Fruit fly (Drosophila melanogaster) whole organism, larva: ENCODE results near the gene CG13045.

ENCODE experiments used
- noc ChIP-seq: fragments of 200-800 bp; sonication (Bioruptor generic); optimal IDR thresholded peaks from 3 replicates; lab custom pipeline; 2019; ENCODE audit warnings: missing biosample characterization, mild to moderate bottlenecking, missing genetic modification characterization, moderate library complexity

CG13045 gene

dm6 chr3L:16290850-16291249 lies at the start of gene CG13045:
CG13045 (minus strand) TSS chr3L:16290950.
- TF ChIP-seq noc (tag; lab: Kevin White, UChicago), result no peak

DNA sequence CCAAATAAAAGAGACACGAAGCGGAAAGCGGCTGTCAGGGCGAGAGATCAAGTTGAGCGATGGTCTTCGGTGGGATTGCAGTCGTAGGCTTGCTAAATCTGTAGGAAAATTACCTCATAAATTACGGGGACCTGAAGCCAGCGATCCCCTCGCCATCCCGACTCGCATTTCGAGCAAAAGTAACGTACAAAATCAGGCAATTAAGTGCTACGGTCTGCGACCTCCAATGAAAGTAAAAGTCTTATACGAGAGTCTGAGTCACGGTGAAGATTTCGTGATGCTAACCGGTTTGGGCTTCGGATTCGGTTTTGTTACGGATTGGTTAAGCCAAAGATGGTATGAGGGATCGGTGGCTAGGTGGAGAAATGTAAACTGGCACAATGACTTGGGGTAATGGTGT lies 49.1 kb upstream of the CG13045 start:
- TF ChIP-seq noc (tag; lab: Kevin White, UChicago), result no peak

DNA sequence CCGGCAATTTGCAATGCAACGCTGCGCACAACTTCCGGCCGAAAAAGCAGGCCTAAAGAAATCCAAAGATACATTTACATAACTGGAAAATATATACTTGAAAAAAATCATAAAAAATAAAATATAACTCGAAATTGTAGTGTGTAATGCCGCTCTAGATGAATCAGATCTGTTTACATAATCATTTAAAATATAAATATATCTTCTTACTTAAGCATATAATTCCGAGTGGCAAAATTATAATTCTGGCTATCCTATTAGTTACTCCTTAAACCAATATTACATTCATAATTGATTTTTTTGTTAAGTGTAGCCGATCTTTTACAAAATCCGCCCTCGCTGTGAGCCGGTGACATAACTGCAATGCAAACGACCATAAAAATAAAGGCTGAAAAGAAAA lies 48.7 kb upstream of the CG13045 start:
- no peak for TF ChIP-seq noc (tag; lab: Kevin White, UChicago)

DNA sequence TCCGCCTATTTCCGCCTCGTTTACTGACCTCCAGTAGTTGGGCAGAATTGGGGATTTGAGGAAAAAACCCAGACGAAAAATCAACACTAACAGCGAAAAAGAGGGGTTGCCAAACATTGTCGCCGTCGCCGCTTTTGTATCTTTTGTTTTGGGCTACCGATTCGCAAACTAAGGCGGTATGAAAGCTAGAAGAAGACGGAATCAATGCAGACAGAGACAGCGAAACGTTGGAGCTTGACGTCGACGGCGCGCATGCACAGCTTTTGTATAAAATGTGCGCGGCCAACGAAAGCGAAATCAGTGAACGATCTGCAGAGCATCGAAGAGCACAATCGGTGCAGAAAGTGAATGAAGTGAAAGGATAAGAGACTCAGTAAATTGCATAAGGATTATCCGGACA lies 48.0 kb upstream of the CG13045 start, which contains the start of gene CG4998:
Gene CG4998 (plus strand): TSS at position 301 of the 400 bp plus-strand sequence.
- TF ChIP-seq noc (tag; lab: Kevin White, UChicago), result no peak

dm6 chr3L:16337739-16338138 lies 47.0 kb upstream of the CG13045 start:
- no peak for TF ChIP-seq noc (tag; lab: Kevin White, UChicago)

dm6 chr3L:16334876-16335275 lies 44.1 kb upstream of the CG13045 start:
- no peak for TF ChIP-seq noc (tag; lab: Kevin White, UChicago)

dm6 chr3L:16333013-16333412 lies 42.3 kb upstream of the CG13045 start, which contains the start of gene CG13056:
CG13056 (plus strand) TSS chr3L:16333313.
- TF ChIP-seq noc (tag; lab: Kevin White, UChicago), result no peak

DNA sequence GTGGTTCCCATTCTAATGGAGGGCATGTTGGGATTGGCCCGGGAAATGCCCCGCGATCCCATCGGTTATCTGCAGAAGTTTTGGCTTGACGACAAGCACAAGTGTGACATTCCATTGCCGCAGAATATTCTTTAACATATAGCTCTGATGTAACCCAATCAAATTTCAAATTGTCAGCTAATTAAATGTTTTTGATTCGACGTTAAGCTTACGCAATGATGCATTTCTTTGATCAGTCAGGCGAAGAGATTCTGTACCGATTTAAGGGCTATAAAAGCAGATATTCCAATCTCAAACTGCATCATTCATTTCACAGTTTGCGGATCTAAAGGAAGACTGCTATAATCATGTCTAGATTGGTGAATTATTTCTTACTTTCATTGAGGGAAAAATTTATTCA lies 40.9 kb upstream of the CG13045 start, which contains the start of gene retinin:
Gene retinin (plus strand): TSS at position 301 of the 400 bp plus-strand sequence.
- TF ChIP-seq noc (tag; lab: Kevin White, UChicago), result no peak

- no peak for TF ChIP-seq noc (tag; lab: Kevin White, UChicago)
These were observed 40.0 kb upstream of the CG13045 start, which contains the start of gene CG33060 for dm6 chr3L:16330740-16331139. CG33060 (plus strand) TSS chr3L:16331040.

DNA sequence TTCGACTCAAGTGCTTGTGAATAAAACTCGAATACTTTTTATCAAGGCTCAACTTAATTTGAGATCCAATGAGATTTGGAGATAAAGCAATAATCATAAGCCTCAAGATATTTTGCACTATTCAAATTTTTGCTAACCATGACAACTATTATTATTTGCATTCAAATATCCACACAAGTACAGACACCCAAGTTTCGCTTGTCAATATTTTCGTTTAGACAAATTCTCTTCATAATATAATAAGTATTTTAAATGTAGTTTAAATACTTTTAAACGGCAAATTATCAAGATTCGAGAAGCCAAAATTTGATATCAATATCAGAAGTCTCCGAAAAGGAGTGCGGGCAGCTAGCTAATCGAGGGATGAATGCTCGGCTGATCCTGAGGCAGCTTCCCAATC lies 38.7 kb upstream of the CG13045 start, which contains the start of gene CG33061:
Gene CG33061 (plus strand): TSS at position 301 of the 400 bp plus-strand sequence.
- no peak for TF ChIP-seq noc (tag; lab: Kevin White, UChicago)

DNA sequence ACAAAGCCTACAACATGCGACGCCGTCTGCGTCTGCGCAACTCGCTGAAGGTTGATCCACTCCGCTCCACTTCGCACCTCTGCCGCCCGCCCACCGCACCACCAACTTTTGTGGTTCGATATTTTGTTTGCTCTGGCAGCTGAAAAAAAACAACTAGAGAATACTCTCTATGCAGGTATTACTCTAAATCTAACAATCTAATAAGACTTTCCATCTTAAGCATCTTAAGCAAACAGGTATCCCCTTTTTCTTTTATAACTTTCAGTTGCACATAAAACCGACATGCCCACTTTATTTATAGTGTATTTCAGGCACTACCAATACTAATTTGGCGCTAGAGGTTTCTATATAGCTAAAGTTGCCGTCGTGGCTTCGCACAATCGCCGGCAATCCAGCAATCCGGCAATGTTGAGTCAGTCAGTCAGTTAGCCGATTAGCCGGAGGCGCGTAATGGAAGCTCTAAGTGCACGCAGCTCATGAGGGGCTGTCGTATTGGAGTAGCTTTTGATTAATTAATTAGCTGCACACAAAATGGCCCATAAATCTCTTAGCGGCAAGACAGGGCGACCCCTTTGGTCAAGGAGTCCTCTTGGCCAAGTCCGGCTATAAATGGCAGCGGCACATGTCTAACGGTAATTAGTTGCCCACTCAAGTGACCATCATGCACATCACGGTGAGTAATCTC lies 37.6 kb upstream of the CG13045 start, which contains the start of gene CG13058:
Gene CG13058 (plus strand): TSS at position 635 of the 685 bp plus-strand sequence.
- peak; percentile 75 for TF ChIP-seq noc (tag; lab: Kevin White, UChicago)

DNA sequence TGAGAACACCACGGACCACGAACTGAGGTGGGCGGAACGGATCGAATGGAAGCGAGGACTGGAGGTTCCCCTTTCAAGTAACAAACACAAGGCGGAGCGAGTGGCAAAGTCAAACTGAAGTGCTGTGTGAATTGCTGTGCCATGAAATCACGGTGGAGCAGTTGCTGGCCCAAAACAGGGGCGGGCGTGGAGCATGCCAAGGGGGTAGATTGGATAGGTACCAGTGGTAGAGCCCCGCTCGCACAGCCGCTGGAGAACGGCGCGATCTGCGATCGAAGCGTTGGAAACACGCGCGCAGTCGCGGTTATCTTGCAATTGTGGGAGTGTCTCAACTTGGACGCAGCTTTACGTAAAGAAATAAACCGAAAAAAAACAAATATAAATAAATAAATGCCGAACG lies 37.0 kb upstream of the CG13045 start, which contains the start of gene CG13038:
Gene CG13038 (minus strand): TSS at position 118 of the 400 bp plus-strand sequence.
- no peak for TF ChIP-seq noc (tag; lab: Kevin White, UChicago)

DNA sequence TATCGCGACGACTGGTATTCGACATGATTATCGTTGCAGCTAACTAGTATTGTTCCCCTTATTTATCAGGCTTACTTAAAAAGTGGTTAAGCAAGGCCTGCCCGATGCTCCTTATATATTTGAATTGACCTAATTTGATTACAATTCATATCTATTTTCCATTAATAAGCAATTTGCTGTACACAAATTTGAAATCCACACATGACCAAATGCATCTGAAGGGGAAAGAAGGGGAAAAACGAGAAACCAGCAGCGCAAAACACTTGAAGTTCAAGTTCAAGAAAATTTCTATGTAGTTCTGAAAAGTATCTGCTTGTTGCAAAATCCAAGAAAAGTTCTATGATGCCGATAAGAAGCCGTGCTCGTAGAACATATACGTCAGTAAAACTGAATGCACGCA lies 35.9 kb upstream of the CG13045 start, which contains the start of the genes CG13040 and CG13039:
Gene CG13040 (minus strand): TSS at position 101 of the 400 bp plus-strand sequence.
Gene CG13039 (minus strand): TSS at position 106 of the 400 bp plus-strand sequence.
- no peak for TF ChIP-seq noc (tag; lab: Kevin White, UChicago)

- no peak for TF ChIP-seq noc (tag; lab: Kevin White, UChicago)
These were observed 32.6 kb upstream of the CG13045 start, which contains the start of gene CG13059 for dm6 chr3L:16323372-16323771. CG13059 (plus strand) TSS chr3L:16323672.

DNA sequence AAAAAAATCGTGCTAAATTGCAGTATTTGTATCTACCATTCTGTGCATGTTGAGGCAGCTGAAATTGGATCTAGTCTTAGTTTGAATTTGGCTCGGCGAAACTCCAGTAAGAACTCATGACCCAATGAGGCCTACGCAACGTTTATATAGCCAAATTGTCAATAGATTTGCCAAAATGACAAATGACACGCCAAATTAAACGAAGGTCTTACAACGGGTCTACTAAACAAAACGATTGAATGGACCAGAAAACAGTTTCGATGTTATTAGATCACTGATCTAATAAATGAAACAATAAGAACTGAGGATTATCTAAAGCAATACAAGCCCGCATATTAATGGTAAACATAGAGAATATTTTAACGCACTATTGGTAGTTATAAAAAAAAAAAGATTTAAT lies 30.4 kb upstream of the CG13045 start, which contains the start of gene CG42718:
Gene CG42718 (minus strand): TSS at position 101 of the 400 bp plus-strand sequence.
- TF ChIP-seq noc (tag; lab: Kevin White, UChicago), result no peak

dm6 chr3L:16319399-16319906 lies 28.7 kb upstream of the CG13045 start, which contains the start of the genes CG13041 and CG13060:
CG13041 (minus strand) TSS chr3L:16319526.
CG13060 (plus strand) TSS chr3L:16319856.
- no peak for TF ChIP-seq noc (tag; lab: Kevin White, UChicago)
